Fruit fly (Drosophila melanogaster) whole organism, wandering third instar larva: ENCODE results near the gene CG12502.

Source experiments
- Hnf4 ChIP-seq: fragments of 200-800 bp; sonication (Bioruptor generic); optimal IDR thresholded peaks from 2 replicates; lab custom pipeline; 2016; ENCODE audit warnings: missing biosample characterization, mild to moderate bottlenecking, missing genetic modification characterization
- Hr83 ChIP-seq: fragments of 200-300 bp; sonication (Bioruptor generic); optimal IDR thresholded peaks from 2 replicates; lab custom pipeline; 2016; ENCODE audit warnings: missing biosample characterization, mild to moderate bottlenecking, missing genetic modification characterization, moderate library complexity; ENCODE audit not compliant: poor library complexity, severe bottlenecking

DNA sequence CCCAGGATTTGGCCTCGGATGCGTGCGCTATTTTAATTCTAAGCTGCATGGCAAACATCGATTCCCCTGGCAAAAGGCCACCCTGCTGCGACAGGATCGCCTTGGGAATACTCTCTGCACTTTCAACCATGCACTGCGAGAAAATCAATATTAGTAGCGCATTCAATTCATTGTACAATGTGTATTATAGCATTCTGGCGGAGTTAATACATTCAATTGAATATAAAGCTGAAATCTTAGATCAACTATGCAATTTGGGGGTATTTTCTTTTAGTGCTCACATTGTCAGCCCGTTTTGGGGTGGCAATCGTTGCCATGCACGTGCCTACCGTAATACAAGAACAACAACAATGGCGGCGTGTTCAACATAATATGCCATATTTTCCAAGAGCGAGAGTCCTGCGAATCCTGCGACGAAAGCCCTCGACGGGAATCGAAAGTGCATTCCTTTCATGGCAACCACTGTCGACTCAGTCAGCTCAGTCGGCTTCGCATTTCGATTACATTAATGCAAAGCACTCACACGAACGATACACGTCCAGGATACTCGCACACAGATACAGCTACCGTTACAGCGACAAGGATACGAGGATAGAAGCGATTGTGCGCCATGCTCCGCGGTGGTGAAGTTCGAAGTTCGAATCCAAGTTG, 42.6 kb downstream of the CG12502 start:
- no peak for TF ChIP-seq Hr83
- peak; percentile 60 for TF ChIP-seq Hnf4
